Fruit fly (Drosophila melanogaster): ENCODE results near the gene rod.

Gene rod

dm6 chr3R:31592256-31592879, 11.6 kb downstream of the rod start, which contains the start of gene CG1774 (continued):
- peak; percentile 78 for TF ChIP-seq schlank (tag; optimal IDR thresholded peaks at IDR 0.05)
- peak; percentile 22 for TF ChIP-seq Ravus (GFP tag; IDR thresholded peaks at IDR 0.05)
- TF ChIP-seq vvl (GFP tag; IDR thresholded peaks at IDR 0.05): peak; percentile 83
- TF ChIP-seq gsb (GFP tag; IDR thresholded peaks at IDR 0.05): peak; percentile 69
- peak; percentile 31 for TF ChIP-seq CG15601 (tag; optimal IDR thresholded peaks at IDR 0.05)
- TF ChIP-seq cas (GFP tag; IDR thresholded peaks at IDR 0.05): peak; percentile 34; the same call in 1 of the 2 replicates
- no peak for TF ChIP-seq psq (GFP tag; optimal IDR thresholded peaks at IDR 0.05)
- TF ChIP-seq CG8944 (GFP tag; optimal IDR thresholded peaks at IDR 0.05): peak; percentile 65
- peak; percentile 73 for TF ChIP-seq nmo (GFP tag; optimal IDR thresholded peaks at IDR 0.05)
- TF ChIP-seq Jarid2 (GFP tag; optimal IDR thresholded peaks at IDR 0.05): peak; percentile 28
- TF ChIP-seq Eip74EF (GFP tag; optimal IDR thresholded peaks at IDR 0.05): peak in 1 of 2 experiments; percentile 37
- no peak for TF ChIP-seq usp (GFP tag; optimal IDR thresholded peaks at IDR 0.05)
- TF ChIP-seq CrebB (tag; optimal IDR thresholded peaks at IDR 0.05): peak; percentile 54
- no peak for TF ChIP-seq MESR4 (GFP tag; optimal IDR thresholded peaks at IDR 0.05)
- TF ChIP-seq Med (GFP tag): peak; percentile 98
- peak; percentile 75 for TF ChIP-seq CG12391 (tag; optimal IDR thresholded peaks at IDR 0.05)
- no peak for TF ChIP-seq sim (GFP tag; IDR thresholded peaks at IDR 0.05)
- TF ChIP-seq tx (GFP tag; optimal IDR thresholded peaks at IDR 0.05): peak; percentile 70
- TF ChIP-seq CG6813 (GFP tag; optimal IDR thresholded peaks at IDR 0.05): peak; percentile 76
- TF ChIP-seq CG32532 (GFP tag; IDR thresholded peaks at IDR 0.05): peak; percentile 90
- peak; percentile 65 for TF ChIP-seq Myb (GFP tag; optimal IDR thresholded peaks at IDR 0.05)
- TF ChIP-seq CG2712 (tag; optimal IDR thresholded peaks at IDR 0.05): peak; percentile 76
- peak; percentile 62 to 74 for TF ChIP-seq chif (GFP tag; optimal IDR thresholded peaks at IDR 0.05)
- TF ChIP-seq lov (optimal IDR thresholded peaks at IDR 0.05): no peak
- no peak for TF ChIP-seq lov (GFP tag; IDR thresholded peaks at IDR 0.05)
- peak; percentile 70 for TF ChIP-seq CG10543 (GFP tag; optimal IDR thresholded peaks at IDR 0.05)
- TF ChIP-seq CG7372 (GFP tag; IDR thresholded peaks at IDR 0.05): peak; percentile 61
- TF ChIP-seq Nf-YA (GFP tag; IDR thresholded peaks at IDR 0.05): peak; percentile 44; the same call in 1 of the 2 replicates
- TF ChIP-seq CG9727 (GFP tag; optimal IDR thresholded peaks at IDR 0.05): peak; percentile 81
- no peak for TF ChIP-seq CG1832 (GFP tag; optimal IDR thresholded peaks at IDR 0.05)
- peak; percentile 51 for TF ChIP-seq sd (tag; optimal IDR thresholded peaks at IDR 0.05)
- peak; percentile 90 for TF ChIP-seq caup (GFP tag; optimal IDR thresholded peaks at IDR 0.05; ENCODE audit: severe bottlenecking)
- TF ChIP-seq CG2202 (tag; optimal IDR thresholded peaks at IDR 0.05): no peak
- TF ChIP-seq CG4360 (GFP tag; IDR thresholded peaks at IDR 0.05): no peak
- peak; percentile 61; the same call in 2 of the 3 replicates for TF ChIP-seq CG6175 (GFP tag; IDR thresholded peaks at IDR 0.05)
- no peak for TF ChIP-seq CG15479 (GFP tag; optimal IDR thresholded peaks at IDR 0.05)
- no peak for TF ChIP-seq CG4617 (GFP tag; optimal IDR thresholded peaks at IDR 0.05; ENCODE audit: borderline replicate concordance)
- peak; percentile 89 for TF ChIP-seq Atf6 (GFP tag; IDR thresholded peaks at IDR 0.05)
- TF ChIP-seq CG7963 (GFP tag; IDR thresholded peaks at IDR 0.05; ENCODE audit: partially characterized antibody): no peak
- TF ChIP-seq Hr39 (optimal IDR thresholded peaks at IDR 0.05): no peak
- no peak for TF ChIP-seq insv (GFP tag; optimal IDR thresholded peaks at IDR 0.05)
- TF ChIP-seq CG34422 (GFP tag; IDR thresholded peaks at IDR 0.05): 0 out of 3 replicates have a peak, but pooled peaks have one; percentile 47
- peak; percentile 73 for TF ChIP-seq CG7987 (GFP tag; optimal IDR thresholded peaks at IDR 0.05)
- peak; percentile 77 for TF ChIP-seq tgo (GFP tag; IDR thresholded peaks at IDR 0.05)
- TF ChIP-seq CG9609 (GFP tag; optimal IDR thresholded peaks at IDR 0.05): peak; percentile 80
- TF ChIP-seq peb (GFP tag; IDR thresholded peaks at IDR 0.05): no peak
- TF ChIP-seq hkb (optimal IDR thresholded peaks at IDR 0.05): no peak
- peak; percentile 82 for TF ChIP-seq hkb (GFP tag; IDR thresholded peaks at IDR 0.05)
- TF ChIP-seq run (tag; optimal IDR thresholded peaks at IDR 0.05): peak; percentile 46
- TF ChIP-seq ci (GFP tag; IDR thresholded peaks at IDR 0.05): peak; percentile 52; the same call in 1 of the 3 replicates

Data from whole organism, embryonic.